Worm (Caenorhabditis elegans) whole organism, L2 larva: ENCODE measurements around the gene mcp-1.

Experiments
- blmp-1 ChIP-seq: sonication (generic microtip); optimal IDR thresholded peaks from 2 replicates; lab custom pipeline; 2017; ENCODE audit warnings: missing genetic modification characterization, mild to moderate bottlenecking, missing compliant biosample characterization, antibody characterized with exemption, moderate library complexity; ENCODE audit not compliant: insufficient read depth
- ceh-82 ChIP-seq: fragments of 150-350 bp; optimal IDR thresholded peaks from 2 replicates; lab custom pipeline; 2014; ENCODE audit warnings: missing biosample characterization, missing genetic modification characterization
- elt-3 ChIP-seq: sonication (generic microtip); optimal IDR thresholded peaks from 2 replicates; lab custom pipeline; 2017; ENCODE audit warnings: missing biosample characterization, missing genetic modification characterization
- nhr-11 ChIP-seq: fragments of 150-350 bp; optimal IDR thresholded peaks from 2 replicates; lab custom pipeline; 2014; ENCODE audit warnings: missing biosample characterization, missing genetic modification characterization
- nhr-237 ChIP-seq: fragments of 150-350 bp; optimal IDR thresholded peaks from 2 replicates; lab custom pipeline; 2014; ENCODE audit warnings: missing biosample characterization, missing genetic modification characterization
- sma-3 ChIP-seq: sonication (generic microtip); optimal IDR thresholded peaks from 2 replicates; lab custom pipeline; 2016; ENCODE audit warnings: missing genetic modification reagents, missing genetic modification characterization, missing compliant biosample characterization
- unc-39 ChIP-seq: fragments of 150-350 bp; optimal IDR thresholded peaks from 2 replicates; lab custom pipeline; 2014; ENCODE audit warnings: missing biosample characterization, missing genetic modification characterization
- unc-62 ChIP-seq: fragments of 150-350 bp; optimal IDR thresholded peaks from 2 replicates; lab custom pipeline; 2014; ENCODE audit warnings: missing biosample characterization, missing genetic modification reagents, missing genetic modification characterization
- ztf-11 ChIP-seq: sonication (generic microtip); optimal IDR thresholded peaks from 2 replicates; lab custom pipeline; 2017; ENCODE audit warnings: missing biosample characterization, missing genetic modification characterization

DNA sequence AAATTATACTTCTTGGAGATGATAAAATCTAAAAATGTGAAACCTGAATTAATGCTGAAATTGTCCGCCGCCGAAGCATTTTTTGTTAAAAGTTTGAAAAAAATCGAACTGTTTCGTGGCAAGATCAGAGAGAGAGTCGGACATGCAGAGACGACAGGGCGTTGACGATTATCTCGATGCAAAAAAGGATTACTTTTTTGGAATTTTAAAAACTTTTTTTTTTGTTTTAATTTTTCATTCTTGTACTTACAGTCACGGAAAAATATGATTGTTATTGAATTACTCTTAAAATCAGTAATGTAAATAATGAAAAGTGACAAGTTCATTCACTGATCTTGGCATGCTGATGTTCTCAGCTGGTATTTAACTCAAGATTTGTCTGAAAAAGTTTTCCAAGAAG is 24.9 kb upstream of the mcp-1 start, which contains the start of the genes M03F8.5 and M03F8.7:
- TF ChIP-seq blmp-1 (tag; lab: Kevin White, UChicago) (no peak), sma-3 (no peak), ceh-82 (tag; lab: Kevin White, UChicago) (no peak), nhr-11 (tag; lab: Kevin White, UChicago) (no peak), nhr-237 (tag; lab: Kevin White, UChicago) (no peak), unc-62 (GFP tag; lab: Kevin White, UChicago) (no peak), unc-39 (tag; lab: Kevin White, UChicago) (no peak), ztf-11 (tag; lab: Kevin White, UChicago) (no peak), elt-3 (no peak)
